Fruit fly (Drosophila melanogaster): ENCODE measurements around the gene Ctr9.

Gene Ctr9

DNA sequence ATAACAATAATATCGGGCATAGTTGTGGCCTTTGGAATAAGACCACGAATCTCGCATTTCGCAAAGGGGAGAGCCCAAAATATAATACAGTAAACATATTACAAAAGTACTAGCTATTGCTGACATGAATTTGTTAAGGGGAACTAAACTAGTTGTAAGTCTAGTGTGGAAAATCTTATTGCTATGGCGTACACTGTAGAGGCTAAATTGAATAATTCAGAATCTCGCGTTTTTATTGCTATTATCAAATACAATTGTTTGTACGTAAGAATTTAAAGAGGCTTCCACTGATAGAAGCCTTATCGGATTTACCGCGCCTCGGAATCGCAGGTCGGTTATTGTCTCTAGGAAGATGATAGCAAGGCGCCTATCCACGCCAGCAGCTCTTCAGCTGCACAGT is 1.7 kb upstream of the Ctr9 start:
- TF ChIP-seq CTCF (optimal IDR thresholded peaks at IDR 0.05) = no peak
- no peak for TF ChIP-seq CG8478 (optimal IDR thresholded peaks at IDR 0.05)

- TF ChIP-seq CTCF (optimal IDR thresholded peaks at IDR 0.05) (no peak), CG8478 (optimal IDR thresholded peaks at IDR 0.05) (no peak)
Measured at dm6 chr3L:1313039-1313766, 6.2 kb downstream of the Ctr9 start, which contains the start of the genes sturkopf and Herc4. Gene sturkopf, minus strand, starts transcription at chr3L:1313377. Gene Herc4, plus strand, starts transcription at chr3L:1313696.

- TF ChIP-seq CTCF (optimal IDR thresholded peaks at IDR 0.05) (no peak), CG8478 (optimal IDR thresholded peaks at IDR 0.05) (no peak)
Measured at dm6 chr3L:1318241-1318640, 11.2 kb downstream of the Ctr9 start, which contains the start of gene Myo61F. Gene Myo61F, plus strand, starts transcription at chr3L:1318480.

dm6 chr3L:1319097-1319725 is 12.2 kb downstream of the Ctr9 start:
- no peak for TF ChIP-seq CG8478 (optimal IDR thresholded peaks at IDR 0.05)
- TF ChIP-seq CTCF (optimal IDR thresholded peaks at IDR 0.05) = no peak

dm6 chr3L:1320230-1320930 is 13.4 kb downstream of the Ctr9 start:
- no peak for TF ChIP-seq CTCF (optimal IDR thresholded peaks at IDR 0.05)
- no peak for TF ChIP-seq CG8478 (optimal IDR thresholded peaks at IDR 0.05)

DNA sequence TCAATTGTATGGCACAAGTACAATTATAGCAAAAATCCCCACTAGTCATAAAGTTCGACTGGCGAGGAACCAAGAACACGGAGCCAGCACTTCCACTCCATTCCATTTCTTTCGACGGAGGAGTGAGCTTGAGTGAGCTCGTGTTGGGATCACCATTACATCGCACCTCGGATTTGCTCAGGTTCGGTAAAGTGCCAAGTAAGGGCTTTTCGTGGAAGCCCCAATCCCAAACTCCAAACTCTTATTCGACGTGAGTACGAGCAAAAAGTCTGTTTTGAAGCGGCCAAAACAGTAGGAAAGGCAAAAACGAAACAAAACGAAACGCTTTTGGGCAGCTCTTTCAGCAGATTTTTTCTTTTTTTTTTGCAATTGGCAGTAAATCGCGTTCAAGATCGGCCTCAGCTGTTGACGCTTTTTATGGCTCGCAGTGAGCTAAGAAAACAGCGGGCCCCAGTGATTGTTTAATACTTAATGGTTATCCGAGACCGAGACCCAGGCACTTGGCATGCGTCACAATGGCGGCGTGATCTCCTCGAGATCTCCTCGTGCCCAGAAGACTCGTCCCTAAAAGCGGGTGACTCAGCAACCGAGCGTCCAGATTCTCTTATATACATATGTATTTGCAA is 14.0 kb downstream of the Ctr9 start:
- TF ChIP-seq CTCF (optimal IDR thresholded peaks at IDR 0.05) (no peak), CG8478 (optimal IDR thresholded peaks at IDR 0.05) (no peak)

dm6 chr3L:1322159-1322558 is 15.1 kb downstream of the Ctr9 start:
- TF ChIP-seq CTCF (optimal IDR thresholded peaks at IDR 0.05) (no peak), CG8478 (optimal IDR thresholded peaks at IDR 0.05) (no peak)

DNA sequence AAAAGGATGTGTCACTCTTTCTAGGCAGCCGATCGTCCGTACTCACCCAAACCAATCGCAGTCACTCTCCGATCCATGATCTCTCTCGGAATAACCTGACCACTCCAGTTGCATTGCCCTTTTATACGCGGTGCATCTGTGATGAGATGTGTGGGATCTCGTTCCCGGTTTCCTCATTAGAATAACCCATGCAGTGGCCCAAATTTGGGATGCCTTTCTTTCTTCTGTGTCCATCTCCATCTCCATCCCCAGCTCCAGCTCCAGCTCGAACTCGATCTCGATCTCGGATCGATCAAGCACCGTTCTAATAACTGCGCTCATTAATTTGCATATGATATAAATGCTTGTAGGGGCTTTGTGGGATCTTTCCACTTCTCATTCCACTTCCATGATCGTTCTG is 15.7 kb downstream of the Ctr9 start, which contains the start of gene CG9184:
TSS of gene CG9184 (minus strand) at position 101 of the 400 bp plus-strand sequence.
- no peak for TF ChIP-seq CTCF (optimal IDR thresholded peaks at IDR 0.05)
- TF ChIP-seq CG8478 (optimal IDR thresholded peaks at IDR 0.05) = no peak

- TF ChIP-seq CTCF (optimal IDR thresholded peaks at IDR 0.05) (no peak), CG8478 (optimal IDR thresholded peaks at IDR 0.05) (no peak)
Measured at dm6 chr3L:1323136-1323535, 16.1 kb downstream of the Ctr9 start.

DNA sequence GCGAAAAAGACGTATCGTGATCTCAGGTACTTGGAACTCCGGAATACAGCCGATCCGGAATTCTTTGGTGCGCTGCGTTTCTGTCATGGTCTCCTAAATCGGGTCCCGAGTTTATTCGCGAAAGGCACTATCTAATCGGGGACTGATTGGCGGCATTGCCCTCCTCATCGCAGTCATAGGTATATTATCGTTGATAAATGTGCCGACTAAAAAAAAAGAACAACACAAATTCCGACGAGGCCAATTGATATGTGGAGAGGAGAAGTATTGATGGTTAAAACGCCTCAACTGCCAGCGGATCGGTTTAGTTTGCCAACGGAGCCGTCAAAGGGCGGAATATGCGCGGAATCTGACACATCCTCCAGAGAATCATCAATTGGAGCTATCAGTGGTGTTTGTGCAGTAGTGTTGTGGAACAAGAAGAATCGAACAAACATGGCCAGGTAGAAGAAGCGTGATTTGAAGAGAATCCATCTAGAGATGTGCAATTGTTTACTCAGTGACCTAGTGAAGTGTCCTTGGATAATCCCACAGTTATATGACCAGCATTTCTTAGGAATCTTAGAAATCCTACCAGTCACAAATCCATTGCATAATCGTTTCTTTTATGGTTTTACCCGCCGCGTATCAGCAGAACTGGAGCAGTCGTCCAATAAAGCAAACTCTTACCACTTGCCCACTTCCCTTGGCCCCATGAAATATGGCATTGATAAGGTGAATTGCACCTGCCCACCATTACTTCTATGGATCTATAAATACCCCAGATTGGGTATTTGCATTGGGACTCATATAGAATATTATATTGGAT is 18.0 kb downstream of the Ctr9 start:
- TF ChIP-seq CG8478 (optimal IDR thresholded peaks at IDR 0.05) (no peak), CTCF (optimal IDR thresholded peaks at IDR 0.05) (no peak)

dm6 chr3L:1325626-1325937 is 18.6 kb downstream of the Ctr9 start:
- TF ChIP-seq CTCF (optimal IDR thresholded peaks at IDR 0.05) (no peak), CG8478 (optimal IDR thresholded peaks at IDR 0.05) (no peak)

dm6 chr3L:1329724-1330123 is 22.7 kb downstream of the Ctr9 start, which contains the start of gene ND-ACP:
Gene ND-ACP, plus strand, starts transcription at chr3L:1329949.
- TF ChIP-seq CG8478 (optimal IDR thresholded peaks at IDR 0.05) = no peak

dm6 chr3L:1330420-1330819 is 23.4 kb downstream of the Ctr9 start:
- TF ChIP-seq CTCF (optimal IDR thresholded peaks at IDR 0.05) = no peak
- TF ChIP-seq CG8478 (optimal IDR thresholded peaks at IDR 0.05) = no peak

DNA sequence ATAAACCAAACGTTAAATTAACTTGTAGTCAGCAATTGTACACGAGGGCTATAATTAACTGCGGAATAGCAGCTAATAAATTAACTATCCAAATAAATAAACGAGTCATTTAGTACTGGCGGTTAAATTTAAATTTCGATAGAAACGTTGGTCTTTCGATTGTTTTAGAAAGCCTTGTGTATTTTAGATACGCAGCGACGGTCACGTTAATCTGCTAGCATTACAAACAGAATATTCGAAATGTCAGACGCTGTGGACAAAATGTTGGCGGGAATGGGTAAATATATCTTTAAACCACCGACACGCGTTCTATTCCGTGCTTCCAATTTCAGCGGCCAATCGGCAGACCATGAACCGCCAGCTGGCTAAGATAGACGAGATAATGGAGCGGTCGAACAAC is 24.5 kb downstream of the Ctr9 start, which contains the start of gene msd1:
TSS of gene msd1 (plus strand) at position 203 of the 400 bp plus-strand sequence.
- no peak for TF ChIP-seq CG8478 (optimal IDR thresholded peaks at IDR 0.05)
- TF ChIP-seq CTCF (optimal IDR thresholded peaks at IDR 0.05) = no peak
